Fruit fly (Drosophila melanogaster): ENCODE measurements around the gene pad.
A peak's percentile ranks its signal among the peaks of the same experiment; 100 is the strongest.

Gene pad

dm6 chr3R:16334329-16334728 lies 7.8 kb upstream of the pad start:
- TF ChIP-seq Vsx2 (GFP tag; optimal IDR thresholded peaks at IDR 0.05; ENCODE audit: partially characterized antibody) (peak; percentile 20), Abd-B (GFP tag; optimal IDR thresholded peaks at IDR 0.05) (no peak), CG9705 (GFP tag; optimal IDR thresholded peaks at IDR 0.05) (no peak)

dm6 chr3R:16334797-16335196 lies 7.3 kb upstream of the pad start:
- no peak for TF ChIP-seq usp (GFP tag; optimal IDR thresholded peaks at IDR 0.05)
- TF ChIP-seq Myc (optimal IDR thresholded peaks at IDR 0.05), result no peak
- no peak for TF ChIP-seq ey (GFP tag; optimal IDR thresholded peaks at IDR 0.05)
- TF ChIP-seq woc (GFP tag; optimal IDR thresholded peaks at IDR 0.05), result no peak
- TF ChIP-seq sv (GFP tag; optimal IDR thresholded peaks at IDR 0.05), result no peak
- no peak for TF ChIP-seq tai (GFP tag; optimal IDR thresholded peaks at IDR 0.05)
- no peak for TF ChIP-seq jim (GFP tag; optimal IDR thresholded peaks at IDR 0.05)
- TF ChIP-seq br (GFP tag; optimal IDR thresholded peaks at IDR 0.05), result no peak
- TF ChIP-seq Dfd (GFP tag; optimal IDR thresholded peaks at IDR 0.05), result no peak

- TF ChIP-seq usp (GFP tag; optimal IDR thresholded peaks at IDR 0.05) (no peak), lola (GFP tag; optimal IDR thresholded peaks at IDR 0.05) (no peak), Dif (GFP tag; optimal IDR thresholded peaks at IDR 0.05; ENCODE audit: partially characterized antibody) (no peak), Vsx2 (GFP tag; optimal IDR thresholded peaks at IDR 0.05; ENCODE audit: partially characterized antibody) (no peak), h (GFP tag; optimal IDR thresholded peaks at IDR 0.05) (no peak), jim (GFP tag; optimal IDR thresholded peaks at IDR 0.05) (no peak), foxo (GFP tag; optimal IDR thresholded peaks at IDR 0.05) (no peak), fru (GFP tag; optimal IDR thresholded peaks at IDR 0.05) (no peak), dsf (GFP tag; optimal IDR thresholded peaks at IDR 0.05; ENCODE audit: borderline replicate concordance) (no peak), CrebA (GFP tag; optimal IDR thresholded peaks at IDR 0.05; ENCODE audit: borderline replicate concordance) (no peak), Jra (GFP tag; optimal IDR thresholded peaks at IDR 0.05) (no peak), psq (GFP tag; optimal IDR thresholded peaks at IDR 0.05) (no peak), Hnf4 (GFP tag; optimal IDR thresholded peaks at IDR 0.05) (no peak)
Measured at dm6 chr3R:16335438-16336073, 6.6 kb upstream of the pad start.

- no peak for TF ChIP-seq N (GFP tag; optimal IDR thresholded peaks at IDR 0.05)
- no peak for TF ChIP-seq dsf (GFP tag; optimal IDR thresholded peaks at IDR 0.05; ENCODE audit: borderline replicate concordance)
- TF ChIP-seq dl (GFP tag; optimal IDR thresholded peaks at IDR 0.05; ENCODE audit: insufficient read depth in 1 of 2, partially characterized antibody in 2 of 2), result no peak
- no peak for TF ChIP-seq OdsH (GFP tag; optimal IDR thresholded peaks at IDR 0.05)
- TF ChIP-seq psq (GFP tag; optimal IDR thresholded peaks at IDR 0.05), result no peak
- TF ChIP-seq Jra (GFP tag; optimal IDR thresholded peaks at IDR 0.05), result no peak
- TF ChIP-seq h (GFP tag; optimal IDR thresholded peaks at IDR 0.05), result peak; percentile 25
- TF ChIP-seq pan (optimal IDR thresholded peaks at IDR 0.05), result no peak
- TF ChIP-seq ey (GFP tag; optimal IDR thresholded peaks at IDR 0.05), result peak; percentile 39
- no peak for TF ChIP-seq dmrt93B (GFP tag; optimal IDR thresholded peaks at IDR 0.05)
- peak; percentile 46 for TF ChIP-seq woc (GFP tag; optimal IDR thresholded peaks at IDR 0.05)
- peak; percentile 48 for TF ChIP-seq sage (GFP tag; optimal IDR thresholded peaks at IDR 0.05)
- TF ChIP-seq HLH106 (tag; optimal IDR thresholded peaks at IDR 0.05), result peak; percentile 16
- TF ChIP-seq Hr78 (GFP tag; optimal IDR thresholded peaks at IDR 0.05), result no peak
- peak; percentile 47 for TF ChIP-seq fru (GFP tag; optimal IDR thresholded peaks at IDR 0.05)
- TF ChIP-seq Abd-B (GFP tag; optimal IDR thresholded peaks at IDR 0.05), result no peak
- TF ChIP-seq rgr (GFP tag; optimal IDR thresholded peaks at IDR 0.05), result no peak
- no peak for TF ChIP-seq lola (GFP tag; optimal IDR thresholded peaks at IDR 0.05)
- TF ChIP-seq Sp1 (GFP tag; optimal IDR thresholded peaks at IDR 0.05), result peak; percentile 9
- TF ChIP-seq sv (GFP tag; optimal IDR thresholded peaks at IDR 0.05), result no peak
- TF ChIP-seq foxo (GFP tag; optimal IDR thresholded peaks at IDR 0.05), result peak in 1 of 2 experiments; percentile 40
- TF ChIP-seq CrebA (GFP tag; optimal IDR thresholded peaks at IDR 0.05; ENCODE audit: borderline replicate concordance), result no peak
- TF ChIP-seq Rel (GFP tag; optimal IDR thresholded peaks at IDR 0.05), result no peak
- no peak for TF ChIP-seq Rel (tag; optimal IDR thresholded peaks at IDR 0.05)
- no peak for TF ChIP-seq Vsx2 (GFP tag; optimal IDR thresholded peaks at IDR 0.05; ENCODE audit: partially characterized antibody)
- no peak for TF ChIP-seq CG9705 (GFP tag; optimal IDR thresholded peaks at IDR 0.05)
- TF ChIP-seq tai (GFP tag; optimal IDR thresholded peaks at IDR 0.05), result no peak
- TF ChIP-seq brk (GFP tag; optimal IDR thresholded peaks at IDR 0.05), result no peak
- no peak for TF ChIP-seq GATAd (GFP tag; optimal IDR thresholded peaks at IDR 0.05)
- TF ChIP-seq Myc (optimal IDR thresholded peaks at IDR 0.05), result no peak
- TF ChIP-seq jim (GFP tag; optimal IDR thresholded peaks at IDR 0.05), result no peak
- no peak for TF ChIP-seq usp (GFP tag; optimal IDR thresholded peaks at IDR 0.05)
- TF ChIP-seq Dfd (GFP tag; optimal IDR thresholded peaks at IDR 0.05), result no peak
- no peak for TF ChIP-seq Mio (GFP tag; optimal IDR thresholded peaks at IDR 0.05)
- TF ChIP-seq Dif (GFP tag; optimal IDR thresholded peaks at IDR 0.05; ENCODE audit: partially characterized antibody), result no peak
- peak; percentile 30 for TF ChIP-seq br (GFP tag; optimal IDR thresholded peaks at IDR 0.05)
- no peak for TF ChIP-seq Hr83 (GFP tag; optimal IDR thresholded peaks at IDR 0.05; ENCODE audit: poor library complexity, severe bottlenecking)
- TF ChIP-seq CG32264 (GFP tag; optimal IDR thresholded peaks at IDR 0.05), result no peak
- TF ChIP-seq Hnf4 (GFP tag; optimal IDR thresholded peaks at IDR 0.05), result peak; percentile 8
Measured at dm6 chr3R:16336327-16337052, 5.6 kb upstream of the pad start.

Measured in whole organism, wandering third instar larva.